Fruit fly (Drosophila melanogaster): ENCODE data around the gene Irk3.

The Irk3 gene

dm6 chr2L:18687827-18688226, 25.7 kb downstream of the Irk3 start:
- TF ChIP-seq CG8478 (optimal IDR thresholded peaks at IDR 0.05) = no peak
- TF ChIP-seq CTCF (optimal IDR thresholded peaks at IDR 0.05) = no peak

dm6 chr2L:18681903-18682302, 31.6 kb downstream of the Irk3 start, which contains the start of gene tos:
tos (minus strand) TSS chr2L:18682075.
- TF ChIP-seq CTCF (optimal IDR thresholded peaks at IDR 0.05) (no peak), CG8478 (optimal IDR thresholded peaks at IDR 0.05) (no peak)

dm6 chr2L:18677910-18678639, 35.5 kb downstream of the Irk3 start:
- TF ChIP-seq CTCF (optimal IDR thresholded peaks at IDR 0.05) (no peak), CG8478 (optimal IDR thresholded peaks at IDR 0.05) (no peak)

dm6 chr2L:18676948-18677820, 36.4 kb downstream of the Irk3 start, which contains the start of the genes Mst36Fa and CG31751:
Mst36Fa (minus strand) TSS chr2L:18676998.
CG31751 (plus strand) TSS chr2L:18677221.
- TF ChIP-seq CTCF (optimal IDR thresholded peaks at IDR 0.05) (no peak), CG8478 (optimal IDR thresholded peaks at IDR 0.05) (no peak)

- TF ChIP-seq CTCF (optimal IDR thresholded peaks at IDR 0.05) (no peak), CG8478 (optimal IDR thresholded peaks at IDR 0.05) (no peak)
These were observed 38.6 kb downstream of the Irk3 start, which contains the start of gene Mst36Fb for dm6 chr2L:18674994-18675393. Mst36Fb (minus strand) TSS chr2L:18675094.

dm6 chr2L:18673185-18673584, 40.4 kb downstream of the Irk3 start, which contains the start of gene CG43339:
CG43339 (minus strand) TSS chr2L:18673285.
- TF ChIP-seq CG8478 (optimal IDR thresholded peaks at IDR 0.05) (no peak), CTCF (optimal IDR thresholded peaks at IDR 0.05) (no peak)

- TF ChIP-seq CTCF (optimal IDR thresholded peaks at IDR 0.05) (no peak), CG8478 (optimal IDR thresholded peaks at IDR 0.05) (no peak)
These were observed 42.4 kb downstream of the Irk3 start, which contains the start of gene CG43338 for dm6 chr2L:18671146-18671545. CG43338 (minus strand) TSS chr2L:18671246.

dm6 chr2L:18665952-18666606, 47.5 kb downstream of the Irk3 start:
- TF ChIP-seq CG8478 (optimal IDR thresholded peaks at IDR 0.05) (no peak), CTCF (optimal IDR thresholded peaks at IDR 0.05) (peak; percentile 93 to 97)

- TF ChIP-seq CTCF (optimal IDR thresholded peaks at IDR 0.05) = no peak
- TF ChIP-seq CG8478 (optimal IDR thresholded peaks at IDR 0.05) = no peak
These were observed 48.6 kb downstream of the Irk3 start for dm6 chr2L:18664707-18665550.

dm6 chr2L:18663395-18663794, 50.2 kb downstream of the Irk3 start:
- no peak for TF ChIP-seq CG8478 (optimal IDR thresholded peaks at IDR 0.05)
- TF ChIP-seq CTCF (optimal IDR thresholded peaks at IDR 0.05) = no peak
